Worm (Caenorhabditis elegans): ENCODE measurements around the gene marg-1.

- no peak for TF ChIP-seq tbx-7 (tag; optimal IDR thresholded peaks at IDR 0.05)
- no peak for TF ChIP-seq madf-2 (tag; optimal IDR thresholded peaks at IDR 0.05)
- no peak for TF ChIP-seq ceh-34 (tag; optimal IDR thresholded peaks at IDR 0.05)
- TF ChIP-seq nhr-232 (tag; optimal IDR thresholded peaks at IDR 0.05): no peak
- no peak for TF ChIP-seq ceh-9 (tag; optimal IDR thresholded peaks at IDR 0.05)
- no peak for TF ChIP-seq ceh-19 (GFP tag; optimal IDR thresholded peaks at IDR 0.05)
- no peak for TF ChIP-seq elt-2 (tag; optimal IDR thresholded peaks at IDR 0.05)
- TF ChIP-seq ceh-48 (tag; optimal IDR thresholded peaks at IDR 0.05): no peak
- no peak for TF ChIP-seq Y22D7AL.16 (tag; optimal IDR thresholded peaks at IDR 0.05)
- no peak for TF ChIP-seq hlh-30 (tag; optimal IDR thresholded peaks at IDR 0.05; ENCODE audit: insufficient read depth)
- TF ChIP-seq ahr-1 (tag; optimal IDR thresholded peaks at IDR 0.05): no peak
These were observed 22.5 kb downstream of the marg-1 start, which contains the start of gene T14G12.12 for ce11 chrX:3758399-3758798.

Measured in whole organism, late embryonic.